Worm (Caenorhabditis elegans) whole organism, L4/young adult: ENCODE data around the gene clec-158.

Source experiments
- W03F9.2 ChIP-seq: fragments of 150-350 bp; optimal IDR thresholded peaks from 2 replicates; lab custom pipeline; 2014; ENCODE audit warnings: missing biosample characterization, missing genetic modification characterization
- him-1 ChIP-seq: sonication (generic microtip); optimal IDR thresholded peaks from 2 replicates; lab custom pipeline; 2016; ENCODE audit warnings: missing genotype, missing genetic modification reagents, missing genetic modification characterization, missing compliant biosample characterization

- TF ChIP-seq W03F9.2 (no peak), him-1 (tag; lab: Kevin White, UChicago) (no peak)
Observed at ce11 chrIII:6869996-6870395, 10.6 kb upstream of the clec-158 start, which contains the start of gene K04C2.8.
